Fruit fly (Drosophila melanogaster): Measurements from ENCODE around the gene CG3081.

CG3081 gene

dm6 chrX:4686723-4687122, 42.9 kb upstream of the CG3081 start, which contains the start of gene Pp2C1 (continued):
- TF ChIP-seq CG7786 (GFP tag; optimal IDR thresholded peaks at IDR 0.05) = no peak
- peak; percentile 19 for TF ChIP-seq phol (tag; optimal IDR thresholded peaks at IDR 0.05)
- TF ChIP-seq Dad (GFP tag; optimal IDR thresholded peaks at IDR 0.05) = no peak
- TF ChIP-seq Mes4 (GFP tag; optimal IDR thresholded peaks at IDR 0.05) = no peak
- TF ChIP-seq Myb (GFP tag; optimal IDR thresholded peaks at IDR 0.05) = peak; percentile 14
- TF ChIP-seq BEAF-32 (GFP tag; optimal IDR thresholded peaks at IDR 0.05) = peak; percentile 83
- no peak for TF ChIP-seq repo (GFP tag; optimal IDR thresholded peaks at IDR 0.05)
- no peak for TF ChIP-seq HHEX (GFP tag; optimal IDR thresholded peaks at IDR 0.05)
- TF ChIP-seq amos (GFP tag; IDR thresholded peaks at IDR 0.05; ENCODE audit: partially characterized antibody) = peak; percentile 87
- no peak for TF ChIP-seq twi (tag; optimal IDR thresholded peaks at IDR 0.05)
- TF ChIP-seq cg (GFP tag; optimal IDR thresholded peaks at IDR 0.05) = no peak
- peak; percentile 5 for TF ChIP-seq pho (GFP tag; optimal IDR thresholded peaks at IDR 0.05)
- TF ChIP-seq kni (GFP tag; optimal IDR thresholded peaks at IDR 0.05) = no peak
- peak; percentile 98 for TF ChIP-seq Asciz (GFP tag; optimal IDR thresholded peaks at IDR 0.05)
- peak; percentile 70 for TF ChIP-seq vnd (GFP tag; IDR thresholded peaks at IDR 0.05; ENCODE audit: partially characterized antibody)
- no peak for TF ChIP-seq Pdp1 (GFP tag; optimal IDR thresholded peaks at IDR 0.05)
- no peak for TF ChIP-seq CG10267 (tag; optimal IDR thresholded peaks at IDR 0.05)
- no peak for TF ChIP-seq ham (GFP tag; IDR thresholded peaks at IDR 0.05)
- no peak for TF ChIP-seq Sox100B (GFP tag; optimal IDR thresholded peaks at IDR 0.05)
- TF ChIP-seq CG1603 (tag; optimal IDR thresholded peaks at IDR 0.05) = peak; percentile 45
- no peak for TF ChIP-seq CG17802 (tag; optimal IDR thresholded peaks at IDR 0.05)
- TF ChIP-seq CG15269 (tag; optimal IDR thresholded peaks at IDR 0.05) = no peak
- no peak for TF ChIP-seq CG8281 (tag; optimal IDR thresholded peaks at IDR 0.05)
- no peak for TF ChIP-seq Aef1 (GFP tag; IDR thresholded peaks at IDR 0.05)
- no peak for TF ChIP-seq cwo (GFP tag; optimal IDR thresholded peaks at IDR 0.05)
- no peak for TF ChIP-seq kah (GFP tag; optimal IDR thresholded peaks at IDR 0.05)
- no peak for TF ChIP-seq sd (tag; optimal IDR thresholded peaks at IDR 0.05)
- TF ChIP-seq B-H2 (GFP tag; optimal IDR thresholded peaks at IDR 0.05) = no peak
- TF ChIP-seq CG14710 (tag; optimal IDR thresholded peaks at IDR 0.05) = no peak
- TF ChIP-seq pzg (GFP tag; optimal IDR thresholded peaks at IDR 0.05) = peak; percentile 67
- TF ChIP-seq Six4 (GFP tag; optimal IDR thresholded peaks at IDR 0.05) = no peak
- no peak for TF ChIP-seq mam (GFP tag; optimal IDR thresholded peaks at IDR 0.05)
- TF ChIP-seq zen (tag; optimal IDR thresholded peaks at IDR 0.05) = peak; percentile 24
- peak; percentile 11 for TF ChIP-seq nmo (GFP tag; optimal IDR thresholded peaks at IDR 0.05)
- peak; percentile 78; the same call in 2 of the 3 replicates for TF ChIP-seq knrl (GFP tag; IDR thresholded peaks at IDR 0.05; ENCODE audit: partially characterized antibody)
- TF ChIP-seq slp2 (GFP tag; optimal IDR thresholded peaks at IDR 0.05) = no peak
- no peak for TF ChIP-seq CG4282 (GFP tag; optimal IDR thresholded peaks at IDR 0.05)
- no peak for TF ChIP-seq Dip2 (GFP tag; IDR thresholded peaks at IDR 0.05)
- no peak for TF ChIP-seq Adf1 (GFP tag; IDR thresholded peaks at IDR 0.05)
- TF ChIP-seq chn (GFP tag; optimal IDR thresholded peaks at IDR 0.05) = no peak
- TF ChIP-seq sens-2 (GFP tag; IDR thresholded peaks at IDR 0.05) = no peak
- TF ChIP-seq CG14050 (GFP tag; IDR thresholded peaks at IDR 0.05) = no peak
- TF ChIP-seq Rfx (GFP tag; IDR thresholded peaks at IDR 0.05) = no peak
- TF ChIP-seq MTF-1 (GFP tag; optimal IDR thresholded peaks at IDR 0.05; ENCODE audit: borderline replicate concordance) = no peak
- TF ChIP-seq org-1 (GFP tag; optimal IDR thresholded peaks at IDR 0.05) = no peak
- no peak for TF ChIP-seq CG34376 (GFP tag; optimal IDR thresholded peaks at IDR 0.05)
- TF ChIP-seq Kr (GFP tag; optimal IDR thresholded peaks at IDR 0.05) = no peak
- peak; percentile 4 for TF ChIP-seq Lhr (GFP tag; optimal IDR thresholded peaks at IDR 0.05)
- TF ChIP-seq CG2120 (GFP tag; optimal IDR thresholded peaks at IDR 0.05) = peak; percentile 7
- no peak for TF ChIP-seq fd64A (GFP tag; optimal IDR thresholded peaks at IDR 0.05)

Measured in whole organism, embryonic.